Fruit fly (Drosophila melanogaster) whole organism, embryonic: ENCODE measurements around the gene CG11723.

Experiments
- Antp ChIP-seq: fragments of 200-800 bp; sonication (Bioruptor generic); optimal IDR thresholded peaks from 3 replicates; lab custom pipeline; 2016; ENCODE audit warnings: missing biosample characterization, missing genetic modification characterization
- Asciz ChIP-seq: fragments of 200-800 bp; sonication (Bioruptor generic); optimal IDR thresholded peaks from 2 replicates; lab custom pipeline; 2017; ENCODE audit warnings: missing biosample characterization, mild to moderate bottlenecking, missing genetic modification characterization, missing genetic modification reagents
- CG10147 ChIP-seq: fragments of 200-800 bp; sonication (Bioruptor generic); optimal IDR thresholded peaks from 2 replicates; lab custom pipeline; 2019; ENCODE audit warnings: missing biosample characterization, mild to moderate bottlenecking, missing genetic modification characterization, moderate library complexity
- CG11504 ChIP-seq: fragments of 200-800 bp; sonication (Bioruptor generic); optimal IDR thresholded peaks from 3 replicates; lab custom pipeline; 2019; ENCODE audit warnings: missing biosample characterization, mild to moderate bottlenecking, missing genetic modification characterization, moderate library complexity
- CG12236 ChIP-seq: fragments of 200-800 bp; sonication (Bioruptor generic); optimal IDR thresholded peaks from 2 replicates; lab custom pipeline; 2016; ENCODE audit warnings: missing biosample characterization, missing genetic modification characterization
- CG12769 ChIP-seq: fragments of 200-800 bp; sonication (Bioruptor generic); optimal IDR thresholded peaks from 2 replicates; lab custom pipeline; 2019; ENCODE audit warnings: missing biosample characterization, mild to moderate bottlenecking, missing genetic modification characterization, moderate library complexity
- CG13123 ChIP-seq: fragments of 200-800 bp; sonication (Bioruptor generic); optimal IDR thresholded peaks from 2 replicates; lab custom pipeline; 2016; ENCODE audit warnings: missing biosample characterization, missing genetic modification characterization
- CG13894 ChIP-seq: fragments of 200-800 bp; sonication (Bioruptor generic); optimal IDR thresholded peaks from 3 replicates; lab custom pipeline; 2018; ENCODE audit warnings: missing biosample characterization, mild to moderate bottlenecking, missing genetic modification characterization, moderate library complexity
- CG17385 ChIP-seq: fragments of 200-800 bp; sonication (Bioruptor generic); optimal IDR thresholded peaks from 3 replicates; lab custom pipeline; 2018; ENCODE audit warnings: missing biosample characterization, mild to moderate bottlenecking, missing genetic modification characterization
- CG17612 ChIP-seq: fragments of 200-800 bp; sonication (Bioruptor generic); IDR thresholded peaks from 2 replicates; pipeline ENCODE4 v1.3.6; 2022; ENCODE audit warnings: missing biosample characterization, missing genetic modification characterization
- CG4360 ChIP-seq: fragments of 200-800 bp; sonication (Bioruptor generic); IDR thresholded peaks from 2 replicates; pipeline ENCODE4 v1.3.6; 2022; ENCODE audit warnings: missing biosample characterization, missing genetic modification characterization
- CG5180 ChIP-seq: fragments of 200-800 bp; sonication (Bioruptor generic); optimal IDR thresholded peaks from 3 replicates; lab custom pipeline; 2017; ENCODE audit warnings: missing biosample characterization, missing genetic modification characterization, mild to moderate bottlenecking, moderate library complexity, missing genetic modification reagents
- CG6654 ChIP-seq: fragments of 200-800 bp; sonication (Bioruptor generic); optimal IDR thresholded peaks from 2 replicates; lab custom pipeline; 2017; ENCODE audit warnings: missing biosample characterization, mild to moderate bottlenecking, missing genetic modification characterization
- CG6765 ChIP-seq: fragments of 200-800 bp; sonication (Bioruptor generic); optimal IDR thresholded peaks from 3 replicates; lab custom pipeline; 2017; ENCODE audit warnings: missing biosample characterization, mild to moderate bottlenecking, missing genetic modification characterization
- CG8089 ChIP-seq: fragments of 200-800 bp; sonication (Bioruptor generic); optimal IDR thresholded peaks from 3 replicates; lab custom pipeline; 2016; ENCODE audit warnings: missing biosample characterization, missing genetic modification characterization
- CG8924 ChIP-seq: fragments of 200-800 bp; optimal IDR thresholded peaks from 3 replicates; lab custom pipeline; 2019; ENCODE audit warnings: missing biosample characterization, mild to moderate bottlenecking, missing genetic modification characterization, moderate library complexity
- CG9797 ChIP-seq: fragments of 200-800 bp; sonication (Bioruptor generic); optimal IDR thresholded peaks from 3 replicates; lab custom pipeline; 2018; ENCODE audit warnings: missing biosample characterization, mild to moderate bottlenecking, missing genetic modification characterization
- Dbx ChIP-seq: fragments of 200-800 bp; sonication (Bioruptor generic); IDR thresholded peaks from 3 replicates; pipeline ENCODE4 v1.3.6; 2022; ENCODE audit warnings: missing biosample characterization, missing genetic modification characterization
- Deaf1 ChIP-seq: fragments of 200-800 bp; optimal IDR thresholded peaks from 3 replicates; lab custom pipeline; 2019; ENCODE audit warnings: missing biosample characterization, mild to moderate bottlenecking, missing genetic modification characterization, moderate library complexity
- Dp ChIP-seq: fragments of 200-800 bp; sonication (Bioruptor generic); optimal IDR thresholded peaks from 2 replicates; lab custom pipeline; 2018; ENCODE audit warnings: missing biosample characterization, mild to moderate bottlenecking, missing genetic modification characterization, moderate library complexity
- Eip74EF ChIP-seq, 2 experiments: fragments of 200-800 bp in 1 of 2; fragments of >200 bp in 1 of 2; sonication (Bioruptor generic) in 1 of 2; optimal IDR thresholded peaks; 2 replicates each; lab custom pipeline; 2017 to 2019; ENCODE audit warnings: missing biosample characterization in 2 of 2, missing genetic modification characterization in 2 of 2, mild to moderate bottlenecking in 1 of 2, moderate library complexity in 1 of 2
- Fer3 ChIP-seq: fragments of 200-800 bp; sonication (Bioruptor generic); optimal IDR thresholded peaks from 2 replicates; lab custom pipeline; 2018; ENCODE audit warnings: missing biosample characterization, mild to moderate bottlenecking, missing genetic modification characterization, moderate library complexity
- HLH4C ChIP-seq: fragments of 200-800 bp; sonication (Bioruptor generic); IDR thresholded peaks from 3 replicates; pipeline ENCODE4 v1.3.6; 2022; ENCODE audit warnings: missing biosample characterization, missing genetic modification characterization; ENCODE audit not compliant: partially characterized antibody
- HLHmδ ChIP-seq: fragments of 200-800 bp; sonication (Bioruptor generic); optimal IDR thresholded peaks from 2 replicates; lab custom pipeline; 2018; ENCODE audit warnings: missing biosample characterization, mild to moderate bottlenecking, missing genetic modification characterization, moderate library complexity
- Hsf ChIP-seq: fragments of 200-800 bp; sonication (Bioruptor generic); optimal IDR thresholded peaks from 3 replicates; lab custom pipeline; 2016; ENCODE audit warnings: missing biosample characterization, missing genetic modification characterization
- MTF-1 ChIP-seq: fragments of 200-800 bp; sonication (Bioruptor generic); optimal IDR thresholded peaks from 2 replicates; lab custom pipeline; 2018; ENCODE audit warnings: missing biosample characterization, mild to moderate bottlenecking, missing genetic modification characterization, borderline replicate concordance
- Med ChIP-seq: fragments of 200-800 bp; sonication (Bioruptor generic); peaks from one replicate; lab custom pipeline; 2016; ENCODE audit warnings: missing biosample characterization, missing genetic modification characterization, mild to moderate bottlenecking, inconsistent platforms, moderate library complexity
- NC2β ChIP-seq: fragments of 200-800 bp; sonication (Bioruptor generic); optimal IDR thresholded peaks from 2 replicates; lab custom pipeline; 2016; ENCODE audit warnings: missing biosample characterization, missing genetic modification characterization
- Side ChIP-seq: fragments of 200-800 bp; sonication (Bioruptor generic); optimal IDR thresholded peaks from 2 replicates; lab custom pipeline; 2016; ENCODE audit warnings: missing biosample characterization, missing genetic modification characterization
- Spps ChIP-seq: fragments of 200-800 bp; sonication (Bioruptor generic); optimal IDR thresholded peaks from 2 replicates; lab custom pipeline; 2018; ENCODE audit warnings: missing biosample characterization, mild to moderate bottlenecking, missing genetic modification characterization
- Sry-β ChIP-seq: fragments of 200-800 bp; sonication (Bioruptor generic); optimal IDR thresholded peaks from 2 replicates; lab custom pipeline; 2018; ENCODE audit warnings: missing biosample characterization, mild to moderate bottlenecking, missing genetic modification characterization, moderate library complexity
- ash1 ChIP-seq: fragments of 200-800 bp; sonication (Bioruptor generic); optimal IDR thresholded peaks from 2 replicates; lab custom pipeline; 2018; ENCODE audit warnings: missing biosample characterization, mild to moderate bottlenecking, missing genetic modification characterization
- btn ChIP-seq: fragments of 200-800 bp; sonication (Bioruptor generic); optimal IDR thresholded peaks from 2 replicates; lab custom pipeline; 2016; ENCODE audit warnings: missing biosample characterization, missing genetic modification characterization
- cas ChIP-seq: fragments of 200-800 bp; sonication (Bioruptor generic); IDR thresholded peaks from 2 replicates; pipeline ENCODE4 v1.3.6; 2022; ENCODE audit warnings: missing biosample characterization, missing genetic modification characterization
- chm ChIP-seq: fragments of 200-800 bp; sonication (Bioruptor generic); IDR thresholded peaks from 2 replicates; pipeline ENCODE4 v1.3.6; 2022; ENCODE audit warnings: missing biosample characterization, missing genetic modification characterization
- croc ChIP-seq: fragments of 200-800 bp; sonication (Bioruptor generic); conservative IDR thresholded peaks from 3 replicates; pipeline ENCODE4 v1.3.6; 2022; ENCODE audit warnings: missing biosample characterization, missing genetic modification characterization
- dysf ChIP-seq: fragments of 200-800 bp; sonication (Bioruptor generic); IDR thresholded peaks from 3 replicates; pipeline ENCODE4 v1.3.6; 2022; ENCODE audit warnings: missing biosample characterization, missing genetic modification characterization
- exex ChIP-seq: fragments of 200-800 bp; sonication (Bioruptor generic); optimal IDR thresholded peaks from 4 replicates; lab custom pipeline; 2018; ENCODE audit warnings: missing biosample characterization, mild to moderate bottlenecking, missing genetic modification characterization, moderate library complexity
- ftz-f1 ChIP-seq: fragments of 200-800 bp; sonication (Bioruptor generic); optimal IDR thresholded peaks from 2 replicates; lab custom pipeline; 2016; ENCODE audit warnings: missing biosample characterization, missing genetic modification characterization
- her ChIP-seq: fragments of 200-800 bp; sonication (Bioruptor generic); optimal IDR thresholded peaks from 2 replicates; lab custom pipeline; 2016; ENCODE audit warnings: missing biosample characterization, missing genetic modification characterization
- jumu ChIP-seq: fragments of 200-800 bp; sonication (Bioruptor generic); optimal IDR thresholded peaks from 3 replicates; lab custom pipeline; 2016; ENCODE audit warnings: missing biosample characterization, missing genetic modification characterization
- nom ChIP-seq: fragments of 200-800 bp; sonication (Bioruptor generic); optimal IDR thresholded peaks from 2 replicates; lab custom pipeline; 2017; ENCODE audit warnings: missing biosample characterization, missing genetic modification characterization, mild to moderate bottlenecking, moderate library complexity, missing genetic modification reagents
- onecut ChIP-seq: fragments of 200-800 bp; sonication (Bioruptor generic); IDR thresholded peaks from 2 replicates; pipeline ENCODE4 v1.3.6; 2022; ENCODE audit warnings: missing biosample characterization, missing genetic modification characterization
- otp ChIP-seq: fragments of 200-800 bp; sonication (Bioruptor generic); IDR thresholded peaks from 3 replicates; pipeline ENCODE4, ENCODE4 v1.3.6; 2022; ENCODE audit warnings: missing biosample characterization, missing genetic modification characterization
- sd ChIP-seq: fragments of 200-800 bp; sonication (Bioruptor generic); optimal IDR thresholded peaks from 3 replicates; lab custom pipeline; 2018; ENCODE audit warnings: missing biosample characterization, mild to moderate bottlenecking, missing genetic modification characterization, moderate library complexity
- sens ChIP-seq: fragments of 200-800 bp; sonication (Bioruptor generic); peaks from one replicate; lab custom pipeline; 2016; ENCODE audit warnings: missing biosample characterization, missing genetic modification characterization
- slp2 ChIP-seq: fragments of 200-800 bp; sonication (Bioruptor generic); optimal IDR thresholded peaks from 2 replicates; lab custom pipeline; 2016; ENCODE audit warnings: missing biosample characterization, missing genetic modification characterization
- sug ChIP-seq: fragments of 200-800 bp; optimal IDR thresholded peaks from 2 replicates; lab custom pipeline; 2019; ENCODE audit warnings: missing biosample characterization, mild to moderate bottlenecking, missing genetic modification characterization, moderate library complexity
- twi ChIP-seq: fragments of 200-800 bp; optimal IDR thresholded peaks from 2 replicates; lab custom pipeline; 2019; ENCODE audit warnings: missing biosample characterization, mild to moderate bottlenecking, missing genetic modification characterization, moderate library complexity

CG11723 gene

dm6 chr2L:2194305-2194828, 47.3 kb upstream of the CG11723 start:
- TF ChIP-seq ftz-f1 (GFP tag; lab: Kevin White, UChicago) (peak; percentile 10), onecut (GFP tag; lab: Robert Waterston, UW) (no peak), Eip74EF (GFP tag; optimal IDR thresholded peaks at IDR 0.05; lab: Kevin White, UChicago) (no peak), CG12769 (tag; lab: Kevin White, UChicago) (peak; percentile 22), Antp (no peak), exex (peak; percentile 19), Deaf1 (tag; lab: Kevin White, UChicago) (peak; percentile 12), croc (no peak), CG6654 (GFP tag; lab: Kevin White, UChicago) (no peak), sug (tag; lab: Kevin White, UChicago) (peak; percentile 14), CG13894 (tag; lab: Kevin White, UChicago) (peak; percentile 66), Med (GFP tag; lab: Kevin White, UChicago) (peak; percentile 77), CG6765 (GFP tag; lab: Kevin White, UChicago) (no peak), chm (GFP tag; lab: Robert Waterston, UW) (no peak), sd (tag; lab: Kevin White, UChicago) (peak; percentile 22), nom (GFP tag; lab: Kevin White, UChicago) (no peak)

DNA sequence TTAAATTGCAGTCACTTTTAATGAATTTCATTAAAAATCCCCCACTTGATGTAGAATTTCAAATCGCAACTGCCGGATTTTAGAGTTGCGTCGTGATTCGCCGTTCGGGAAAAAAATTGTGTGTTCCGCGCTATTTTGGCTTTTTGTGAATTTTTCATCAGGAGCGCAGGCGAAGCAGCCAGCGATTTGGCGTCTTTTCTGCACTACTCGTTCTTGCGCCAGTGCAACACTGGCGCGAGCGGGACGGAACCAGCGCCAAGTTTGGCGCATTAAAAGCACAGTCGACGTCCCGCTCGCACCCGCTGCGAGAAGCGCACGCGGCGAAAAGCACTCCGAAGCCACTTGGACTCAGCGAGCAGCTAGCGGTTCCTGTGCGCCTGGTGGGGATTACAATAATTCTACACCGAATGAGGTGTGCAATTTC, 46.3 kb upstream of the CG11723 start:
- no peak for TF ChIP-seq cas (GFP tag; lab: Robert Waterston, UW)
- TF ChIP-seq CG17612 = no peak
- peak; percentile 92 for TF ChIP-seq sd (tag; lab: Kevin White, UChicago)
- TF ChIP-seq CG13123 = peak; percentile 16
- TF ChIP-seq CG11504 = peak; percentile 35
- no peak for TF ChIP-seq CG12236 (GFP tag; lab: Kevin White, UChicago)
- TF ChIP-seq Fer3 (tag; lab: Kevin White, UChicago) = peak; percentile 28
- TF ChIP-seq Sry-β = peak; percentile 69
- peak; percentile 17 for TF ChIP-seq CG9797 (GFP tag; lab: Kevin White, UChicago)
- TF ChIP-seq Dbx (GFP tag; lab: Robert Waterston, UW) = no peak
- TF ChIP-seq her (GFP tag; lab: Kevin White, UChicago) = peak; percentile 99
- TF ChIP-seq CG8089 (GFP tag; lab: Kevin White, UChicago) = peak; percentile 39
- no peak for TF ChIP-seq jumu (GFP tag; lab: Kevin White, UChicago)
- peak; percentile 56 for TF ChIP-seq CG5180 (GFP tag; lab: Kevin White, UChicago)
- TF ChIP-seq MTF-1 (GFP tag; lab: Kevin White, UChicago) = peak; percentile 55
- TF ChIP-seq CG4360 (GFP tag; lab: Robert Waterston, UW) = no peak
- peak; percentile 82 for TF ChIP-seq sug (tag; lab: Kevin White, UChicago)
- TF ChIP-seq sens (GFP tag; lab: Kevin White, UChicago) = peak; percentile 95
- peak; percentile 62 for TF ChIP-seq CG17385 (GFP tag; lab: Kevin White, UChicago)
- TF ChIP-seq CG10147 (GFP tag; lab: Kevin White, UChicago) = no peak
- no peak for TF ChIP-seq dysf (GFP tag; lab: Robert Waterston, UW)
- no peak for TF ChIP-seq ash1 (GFP tag; lab: Kevin White, UChicago)
- peak; percentile 30 for TF ChIP-seq Asciz (GFP tag; lab: Kevin White, UChicago)
- TF ChIP-seq CG8924 (tag; lab: Kevin White, UChicago) = no peak
- no peak for TF ChIP-seq slp2 (GFP tag; lab: Kevin White, UChicago)
- TF ChIP-seq Side (GFP tag; lab: Kevin White, UChicago) = peak; percentile 58
- TF ChIP-seq Hsf (GFP tag; lab: Kevin White, UChicago) = peak; percentile 9
- TF ChIP-seq HLH4C (GFP tag; lab: Robert Waterston, UW) = no peak
- no peak for TF ChIP-seq Spps (tag; lab: Kevin White, UChicago)
- TF ChIP-seq HLHmδ (GFP tag; lab: Kevin White, UChicago) = no peak
- TF ChIP-seq NC2β = peak; percentile 21
- no peak for TF ChIP-seq btn (GFP tag; lab: Kevin White, UChicago)
- peak; percentile 26 for TF ChIP-seq twi
- no peak for TF ChIP-seq otp
- peak; percentile 79 for TF ChIP-seq Dp
